Worm (Caenorhabditis elegans): ENCODE data around the gene str-79.

Gene str-79

ce11 chrX:1974699-1975098, 5.0 kb downstream of the str-79 start, which contains the start of gene F52D2.5:
TSS of gene F52D2.5 (minus strand) at chrX:1974799.
- TF ChIP-seq efl-1 (optimal IDR thresholded peaks at IDR 0.05) (no peak), efl-1 (GFP tag; optimal IDR thresholded peaks at IDR 0.05 in 1 of 2) (no peak), snu-23 (GFP tag; optimal IDR thresholded peaks at IDR 0.05) (no peak), sptf-1 (tag; optimal IDR thresholded peaks at IDR 0.05) (no peak), ceh-90 (tag; optimal IDR thresholded peaks at IDR 0.05) (no peak), snpc-4 (tag; optimal IDR thresholded peaks at IDR 0.05) (no peak), ztf-11 (tag; optimal IDR thresholded peaks at IDR 0.05) (no peak), nhr-47 (tag; optimal IDR thresholded peaks at IDR 0.05) (no peak), egl-27 (tag; optimal IDR thresholded peaks at IDR 0.05) (no peak), mep-1 (tag; optimal IDR thresholded peaks at IDR 0.05) (no peak), zag-1 (tag; optimal IDR thresholded peaks at IDR 0.05) (no peak), nhr-76 (tag; optimal IDR thresholded peaks at IDR 0.05) (no peak), lin-39 (tag; optimal IDR thresholded peaks at IDR 0.05) (no peak), egl-13 (tag; optimal IDR thresholded peaks at IDR 0.05) (no peak), blmp-1 (tag; optimal IDR thresholded peaks at IDR 0.05) (no peak), lin-15B (tag; optimal IDR thresholded peaks at IDR 0.05) (no peak), nhr-84 (tag; optimal IDR thresholded peaks at IDR 0.05) (no peak), elt-2 (tag; optimal IDR thresholded peaks at IDR 0.05) (no peak), ets-5 (GFP tag; IDR thresholded peaks at IDR 0.05) (no peak), nhr-71 (tag; optimal IDR thresholded peaks at IDR 0.05) (no peak), sox-4 (tag; optimal IDR thresholded peaks at IDR 0.05) (no peak)

DNA sequence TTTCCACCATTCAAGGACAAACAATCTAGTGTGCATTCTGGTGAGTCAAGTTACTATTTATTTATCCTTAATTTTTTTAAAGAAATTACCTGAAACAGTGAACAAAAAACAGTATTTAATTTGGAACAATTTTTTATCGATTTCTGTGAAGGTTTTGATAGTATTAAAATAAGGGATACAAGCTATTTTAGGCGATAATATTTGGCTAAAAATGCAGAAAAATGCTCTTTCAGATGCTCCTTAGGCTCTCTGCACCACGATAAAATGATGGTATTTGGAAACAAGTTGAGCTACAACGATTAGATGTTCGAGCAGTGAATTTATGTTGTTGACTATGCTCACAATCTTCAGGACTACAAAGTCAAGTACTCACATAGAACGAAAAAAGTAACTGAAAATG, 6.0 kb downstream of the str-79 start, which contains the start of gene F52D2.6:
Gene F52D2.6, plus strand, starts transcription at position 301 of the 400 bp plus-strand sequence.
- no peak for TF ChIP-seq mab-9 (GFP tag; IDR thresholded peaks at IDR 0.05)
- no peak for TF ChIP-seq mef-2 (tag; optimal IDR thresholded peaks at IDR 0.05)
- TF ChIP-seq ceh-63 (GFP tag; optimal IDR thresholded peaks at IDR 0.05) = no peak
- no peak for TF ChIP-seq elt-3 (tag; optimal IDR thresholded peaks at IDR 0.05)
- no peak for TF ChIP-seq hpl-2 (GFP tag; optimal IDR thresholded peaks at IDR 0.05)
- TF ChIP-seq ets-5 (GFP tag; IDR thresholded peaks at IDR 0.05) = no peak
- no peak for TF ChIP-seq C16A3.4 (tag; optimal IDR thresholded peaks at IDR 0.05)
- no peak for TF ChIP-seq ceh-82 (tag; optimal IDR thresholded peaks at IDR 0.05)
- no peak for TF ChIP-seq nhr-12 (tag; optimal IDR thresholded peaks at IDR 0.05)
- no peak for TF ChIP-seq hlh-4 (tag; optimal IDR thresholded peaks at IDR 0.05)
- TF ChIP-seq sox-4 (tag; optimal IDR thresholded peaks at IDR 0.05) = no peak

ce11 chrX:1977708-1978107, 8.0 kb downstream of the str-79 start, which contains the start of gene F52D2.12:
TSS of gene F52D2.12 (plus strand) at chrX:1978014.
- TF ChIP-seq efl-1 (optimal IDR thresholded peaks at IDR 0.05) (no peak), efl-1 (GFP tag; optimal IDR thresholded peaks at IDR 0.05 in 1 of 2) (peak in 1 of 2 experiments; percentile 19), fkh-8 (tag; optimal IDR thresholded peaks at IDR 0.05) (no peak)

- TF ChIP-seq nhr-19 (GFP tag; conservative IDR thresholded peaks at IDR 0.05) = no peak
- TF ChIP-seq efl-1 (optimal IDR thresholded peaks at IDR 0.05) = no peak
- peak in 1 of 2 experiments; percentile 69 for TF ChIP-seq efl-1 (GFP tag; optimal IDR thresholded peaks at IDR 0.05 in 1 of 2)
Observed at ce11 chrX:1981654-1982053, 12.0 kb downstream of the str-79 start.

DNA sequence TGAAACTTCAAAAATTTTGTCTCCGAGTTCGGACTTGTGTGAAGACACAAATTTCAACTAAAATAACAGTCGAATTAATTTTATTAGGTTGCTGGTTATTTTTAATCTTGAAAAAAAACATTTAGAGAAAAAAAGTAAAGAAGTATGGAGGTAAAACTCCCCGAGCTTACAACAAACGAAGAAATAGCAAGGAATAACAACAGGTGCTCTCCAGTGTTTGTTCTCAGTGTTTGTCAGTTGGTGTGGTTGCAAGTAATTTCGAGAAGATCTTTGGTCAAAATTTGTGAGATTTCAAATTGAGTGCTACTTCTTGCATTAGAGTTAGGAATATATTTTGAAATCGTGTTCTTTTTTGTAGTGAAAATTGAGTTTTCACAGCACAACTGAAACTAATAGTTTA, 15.2 kb downstream of the str-79 start:
- TF ChIP-seq snpc-4 (tag; optimal IDR thresholded peaks at IDR 0.05) (no peak), skn-1 (tag; optimal IDR thresholded peaks at IDR 0.05) (peak; percentile 2)

ce11 chrX:1989576-1989975, 19.9 kb downstream of the str-79 start, which contains the start of gene meg-3:
TSS of gene meg-3 (minus strand) at chrX:1989607.
- TF ChIP-seq nhr-85 (tag) (peak; percentile 63), C16A3.4 (tag; optimal IDR thresholded peaks at IDR 0.05) (no peak), ceh-82 (tag; optimal IDR thresholded peaks at IDR 0.05) (peak in 1 of 3 experiments; percentile 6), lin-35 (GFP tag; optimal IDR thresholded peaks at IDR 0.05) (peak in 1 of 2 experiments; percentile 9), nhr-71 (tag; optimal IDR thresholded peaks at IDR 0.05) (no peak), nhr-19 (GFP tag; conservative IDR thresholded peaks at IDR 0.05) (peak; percentile 38), efl-1 (optimal IDR thresholded peaks at IDR 0.05) (peak; percentile 36 to 64), efl-1 (GFP tag; optimal IDR thresholded peaks at IDR 0.05 in 1 of 2) (peak in 1 of 2 experiments; percentile 44), pag-3 (tag; optimal IDR thresholded peaks at IDR 0.05; ENCODE audit: borderline replicate concordance, insufficient read depth) (no peak), rnt-1 (tag; optimal IDR thresholded peaks at IDR 0.05) (peak; percentile 34), grh-1 (GFP tag; IDR thresholded peaks at IDR 0.05) (0 out of 2 replicates have a peak, but pooled peaks have one; percentile 19)
